Worm (Caenorhabditis elegans) whole organism, midembryonic: Measurements from ENCODE around the gene T01B7.13.

Experiments used
- T22C8.4 ChIP-seq: fragments of 200-800 bp; sonication (Bioruptor generic); IDR thresholded peaks from 2 replicates; pipeline ENCODE4 v1.3.6; 2022; ENCODE audit warnings: missing genetic modification characterization, missing compliant biosample characterization
- cog-1 ChIP-seq: sonication (generic microtip); optimal IDR thresholded peaks from 2 replicates; lab custom pipeline; 2016; ENCODE audit warnings: missing genetic modification characterization, missing compliant biosample characterization
- flt-1 ChIP-seq: fragments of 200-800 bp; sonication (Bioruptor generic); IDR thresholded peaks from 2 replicates; pipeline ENCODE4 v1.3.6; 2022; ENCODE audit warnings: missing genetic modification characterization, missing compliant biosample characterization
- klf-2 ChIP-seq: fragments of 200-800 bp; sonication (Bioruptor generic); conservative IDR thresholded peaks from 2 replicates; pipeline ENCODE4 v1.3.6; 2022; ENCODE audit warnings: missing genetic modification reagents, missing genetic modification characterization, missing compliant biosample characterization
- med-1 ChIP-seq: sonication (generic microtip); optimal IDR thresholded peaks from 2 replicates; lab custom pipeline; 2017; ENCODE audit warnings: missing genetic modification characterization, mild to moderate bottlenecking, missing compliant biosample characterization, antibody characterized with exemption, missing genetic modification reagents; ENCODE audit not compliant: insufficient read depth
- ref-1 ChIP-seq: fragments of 200-800 bp; sonication (Bioruptor generic); conservative IDR thresholded peaks from 2 replicates; pipeline ENCODE4 v1.3.6; 2022; ENCODE audit warnings: missing genetic modification reagents, missing genetic modification characterization, missing compliant biosample characterization
- tab-1 ChIP-seq: fragments of 200-800 bp; sonication (Bioruptor generic); IDR thresholded peaks from 2 replicates; pipeline ENCODE4 v1.3.6; 2022; ENCODE audit warnings: missing genetic modification characterization, missing compliant biosample characterization
- ztf-23 ChIP-seq: fragments of 200-800 bp; sonication (Bioruptor generic); IDR thresholded peaks from 2 replicates; pipeline ENCODE4 v1.3.6; 2022; ENCODE audit warnings: missing genetic modification reagents, missing genetic modification characterization, missing compliant biosample characterization
- ztf-29 ChIP-seq: fragments of 200-800 bp; sonication (Bioruptor generic); IDR thresholded peaks from 2 replicates; pipeline ENCODE4 v1.3.6; 2022; ENCODE audit warnings: missing genetic modification reagents, missing genetic modification characterization, missing compliant biosample characterization

Gene T01B7.13

ce11 chrII:8695783-8696182 lies 19.4 kb upstream of the T01B7.13 start, which contains the start of gene C34C6.10:
Gene C34C6.10, minus strand, starts transcription at chrII:8695883.
- TF ChIP-seq med-1 (GFP tag; lab: Kevin White, UChicago) (no peak), cog-1 (tag; lab: Kevin White, UChicago) (no peak), ztf-23 (GFP tag; lab: Robert Waterston, UW) (no peak), klf-2 (no peak), flt-1 (GFP tag; lab: Robert Waterston, UW) (no peak), tab-1 (no peak), ref-1 (no peak), ztf-29 (no peak), T22C8.4 (GFP tag; lab: Robert Waterston, UW) (no peak)

- no peak for TF ChIP-seq cog-1 (tag; lab: Kevin White, UChicago)
- TF ChIP-seq tab-1 = no peak
Observed at ce11 chrII:8698828-8699227, 16.4 kb upstream of the T01B7.13 start, which contains the start of gene chdh-1. Gene chdh-1, minus strand, starts transcription at chrII:8698928.

DNA sequence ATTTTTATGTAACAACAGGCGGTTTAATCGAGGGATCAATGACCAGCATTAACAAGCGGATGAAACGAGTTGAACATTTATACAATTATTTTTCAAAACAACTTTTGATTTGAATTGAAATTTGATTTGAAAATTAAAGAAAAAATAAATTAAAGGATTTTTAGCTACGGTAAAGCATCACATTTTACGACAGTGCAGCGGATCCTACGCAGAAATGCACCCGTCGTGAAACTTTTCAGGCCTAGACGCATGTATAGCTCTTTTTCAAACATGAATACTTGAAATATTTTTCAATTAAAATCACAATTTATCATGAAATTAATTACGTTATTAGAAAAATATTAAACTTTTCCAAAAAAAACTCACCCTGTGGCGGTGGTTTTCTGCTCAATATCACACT lies 14.1 kb upstream of the T01B7.13 start:
- TF ChIP-seq tab-1 (no peak), klf-2 (no peak), cog-1 (tag; lab: Kevin White, UChicago) (no peak), T22C8.4 (GFP tag; lab: Robert Waterston, UW) (no peak), med-1 (GFP tag; lab: Kevin White, UChicago) (no peak), ref-1 (no peak), ztf-29 (no peak), ztf-23 (GFP tag; lab: Robert Waterston, UW) (no peak), flt-1 (GFP tag; lab: Robert Waterston, UW) (no peak)

DNA sequence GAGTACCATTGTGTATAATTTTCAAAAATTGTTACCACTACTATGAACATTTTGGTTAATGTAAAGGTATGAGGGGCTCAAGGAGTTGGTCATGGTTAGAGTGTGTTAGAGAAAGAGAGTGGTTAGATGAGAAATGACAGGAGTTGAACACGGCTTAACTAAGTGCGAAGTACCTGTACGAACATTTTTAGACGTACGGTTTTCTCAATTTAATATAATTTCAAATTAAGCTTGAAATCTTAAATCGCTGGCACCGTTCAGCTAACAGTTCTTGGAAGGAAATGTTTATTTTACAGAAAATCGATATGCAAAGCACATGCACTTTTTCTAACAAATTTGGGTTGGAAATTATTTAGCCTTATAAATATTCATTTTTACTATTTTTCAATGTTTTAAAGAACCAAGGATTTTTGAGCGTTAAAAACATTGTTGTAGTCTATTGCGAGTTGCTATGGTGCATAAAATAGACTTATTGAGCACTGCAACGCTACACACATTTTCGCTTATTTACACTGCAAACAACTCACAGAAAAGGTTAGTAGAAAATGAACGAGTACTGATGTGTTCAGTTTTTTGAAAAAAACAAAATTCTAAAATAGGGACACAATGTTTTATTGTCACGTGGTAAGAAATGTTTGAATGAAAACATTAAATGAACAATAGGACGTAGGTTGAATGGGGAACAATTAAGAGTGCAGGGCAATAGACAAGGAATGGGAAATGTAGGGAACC lies 13.4 kb upstream of the T01B7.13 start, which contains the start of gene sphk-1:
Gene sphk-1, minus strand, starts transcription at position 51 of the 732 bp plus-strand sequence.
- TF ChIP-seq ztf-23 (GFP tag; lab: Robert Waterston, UW) = no peak
- no peak for TF ChIP-seq ref-1
- no peak for TF ChIP-seq tab-1
- TF ChIP-seq med-1 (GFP tag; lab: Kevin White, UChicago) = no peak
- no peak for TF ChIP-seq ztf-29
- no peak for TF ChIP-seq T22C8.4 (GFP tag; lab: Robert Waterston, UW)

- TF ChIP-seq flt-1 (GFP tag; lab: Robert Waterston, UW) (no peak), med-1 (GFP tag; lab: Kevin White, UChicago) (no peak), ztf-23 (GFP tag; lab: Robert Waterston, UW) (no peak), tab-1 (no peak), klf-2 (no peak), cog-1 (tag; lab: Kevin White, UChicago) (no peak), ref-1 (no peak), ztf-29 (no peak), T22C8.4 (GFP tag; lab: Robert Waterston, UW) (no peak)
Observed at ce11 chrII:8703729-8704128, 11.5 kb upstream of the T01B7.13 start, which contains the start of gene ceh-7. Gene ceh-7, minus strand, starts transcription at chrII:8703829.

DNA sequence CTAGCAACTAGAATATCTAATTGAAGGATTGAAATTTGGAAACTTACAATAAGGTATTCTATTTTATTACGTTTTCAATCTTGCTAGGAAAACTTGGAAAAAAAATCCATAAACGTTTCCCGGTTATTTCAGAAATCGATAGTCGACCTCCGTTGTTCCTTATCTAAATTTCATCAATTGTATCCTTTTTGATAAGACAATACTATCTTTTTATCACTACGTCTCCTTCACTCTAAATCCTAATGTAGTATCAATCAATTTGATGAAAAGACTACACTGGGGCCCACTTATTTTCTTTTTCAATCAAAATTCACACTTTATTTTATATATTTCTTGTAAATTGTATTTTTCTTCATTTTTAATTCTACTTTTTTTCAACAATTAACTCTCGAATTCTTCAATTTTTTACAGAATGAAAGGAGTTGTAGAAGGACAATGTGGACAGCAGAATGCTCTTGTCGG lies 10.8 kb upstream of the T01B7.13 start, which contains the start of gene prx-5:
Gene prx-5, plus strand, starts transcription at position 412 of the 462 bp plus-strand sequence.
- TF ChIP-seq ref-1 = no peak
- no peak for TF ChIP-seq ztf-23 (GFP tag; lab: Robert Waterston, UW)
- TF ChIP-seq med-1 (GFP tag; lab: Kevin White, UChicago) = no peak

- no peak for TF ChIP-seq klf-2
- no peak for TF ChIP-seq flt-1 (GFP tag; lab: Robert Waterston, UW)
- no peak for TF ChIP-seq cog-1 (tag; lab: Kevin White, UChicago)
- TF ChIP-seq ztf-23 (GFP tag; lab: Robert Waterston, UW) = no peak
- TF ChIP-seq ref-1 = no peak
- no peak for TF ChIP-seq T22C8.4 (GFP tag; lab: Robert Waterston, UW)
- no peak for TF ChIP-seq tab-1
- no peak for TF ChIP-seq med-1 (GFP tag; lab: Kevin White, UChicago)
- no peak for TF ChIP-seq ztf-29
Observed at ce11 chrII:8707024-8707423, 8.2 kb upstream of the T01B7.13 start, which contains the start of gene cup-16. Gene cup-16, plus strand, starts transcription at chrII:8707155.

- no peak for TF ChIP-seq cog-1 (tag; lab: Kevin White, UChicago)
- TF ChIP-seq ztf-29 = no peak
- TF ChIP-seq T22C8.4 (GFP tag; lab: Robert Waterston, UW) = no peak
- no peak for TF ChIP-seq tab-1
- TF ChIP-seq flt-1 (GFP tag; lab: Robert Waterston, UW) = no peak
Observed at ce11 chrII:8710317-8710716, 4.9 kb upstream of the T01B7.13 start, which contains the start of gene srg-15. Gene srg-15, minus strand, starts transcription at chrII:8710417.

ce11 chrII:8716231-8716878 lies 1.2 kb downstream of the T01B7.13 start, which contains the start of the genes cyn-11 and T01B7.5:
Gene cyn-11, minus strand, starts transcription at chrII:8716281.
Gene T01B7.5, plus strand, starts transcription at chrII:8716828.
- TF ChIP-seq cog-1 (tag; lab: Kevin White, UChicago) (peak; percentile 10), tab-1 (no peak), klf-2 (no peak), ztf-23 (GFP tag; lab: Robert Waterston, UW) (peak; percentile 81), med-1 (GFP tag; lab: Kevin White, UChicago) (peak; percentile 46), T22C8.4 (GFP tag; lab: Robert Waterston, UW) (no peak), flt-1 (GFP tag; lab: Robert Waterston, UW) (peak; percentile 37)

ce11 chrII:8717579-8717978 lies 2.4 kb downstream of the T01B7.13 start:
- no peak for TF ChIP-seq T22C8.4 (GFP tag; lab: Robert Waterston, UW)
- no peak for TF ChIP-seq tab-1
- no peak for TF ChIP-seq ref-1
- TF ChIP-seq cog-1 (tag; lab: Kevin White, UChicago) = no peak
